Worm (Caenorhabditis elegans) whole organism, L4 larva: ENCODE results near the gene spig-9.

ENCODE experiments used
- T26A8.4 ChIP-seq: fragments of 200-800 bp; sonication (Bioruptor generic); IDR thresholded peaks from 2 replicates; pipeline ENCODE4 v1.3.6; 2022; ENCODE audit warnings: missing genetic modification characterization, missing compliant biosample characterization
- Y5F2A.4 ChIP-seq: fragments of 200-800 bp; sonication (Bioruptor generic); optimal IDR thresholded peaks from 2 replicates; lab custom pipeline; 2018; ENCODE audit warnings: mild to moderate bottlenecking, missing genetic modification characterization, missing compliant biosample characterization
- Y75B8A.6 ChIP-seq: fragments of 200-800 bp; sonication (Bioruptor generic); IDR thresholded peaks from 2 replicates; pipeline ENCODE4 v1.3.6; 2022; ENCODE audit warnings: missing genetic modification reagents, missing genetic modification characterization, missing compliant biosample characterization
- ZK337.2 ChIP-seq: fragments of 200-800 bp; sonication (Bioruptor generic); IDR thresholded peaks from 2 replicates; pipeline ENCODE4 v1.3.6; 2022; ENCODE audit warnings: missing genetic modification reagents, missing genetic modification characterization, missing compliant biosample characterization
- aha-1 ChIP-seq: fragments of 150-350 bp; peaks from one replicate; lab custom pipeline; 2014; ENCODE audit warnings: missing biosample characterization, missing genetic modification characterization
- attf-4 ChIP-seq: sonication (generic microtip); optimal IDR thresholded peaks from 3 replicates; lab custom pipeline; 2017; ENCODE audit warnings: missing biosample characterization, missing genetic modification characterization
- ceh-44 ChIP-seq: fragments of 200-800 bp; sonication (Bioruptor generic); IDR thresholded peaks from 2 replicates; pipeline ENCODE4 v1.3.6; 2022; ENCODE audit warnings: missing genetic modification reagents, missing genetic modification characterization, missing compliant biosample characterization
- ceh-62 ChIP-seq: sonication (generic microtip); optimal IDR thresholded peaks from 2 replicates; lab custom pipeline; 2017; ENCODE audit warnings: missing biosample characterization, missing genetic modification characterization
- ces-1 ChIP-seq: fragments of 150-350 bp; sonication (generic microtip); optimal IDR thresholded peaks from 4 replicates; lab custom pipeline; 2014; ENCODE audit warnings: missing biosample characterization, missing genetic modification reagents, missing genetic modification characterization
- daf-19 ChIP-seq: fragments of 200-800 bp; sonication (Bioruptor generic); conservative IDR thresholded peaks from 2 replicates; pipeline ENCODE4 v1.3.6; 2022; ENCODE audit warnings: missing genetic modification characterization, missing compliant biosample characterization
- dmd-9 ChIP-seq: fragments of 200-800 bp; sonication (Bioruptor generic); IDR thresholded peaks from 2 replicates; pipeline ENCODE4 v1.3.6; 2022; ENCODE audit warnings: missing genetic modification reagents, missing genetic modification characterization, missing compliant biosample characterization
- hlh-11 ChIP-seq: fragments of 200-800 bp; sonication (Bioruptor generic); optimal IDR thresholded peaks from 2 replicates; lab custom pipeline; 2018; ENCODE audit warnings: mild to moderate bottlenecking, missing genetic modification characterization, missing compliant biosample characterization
- lim-7 ChIP-seq: fragments of 200-800 bp; sonication (Bioruptor generic); IDR thresholded peaks from 2 replicates; pipeline ENCODE4 v1.3.6; 2022; ENCODE audit warnings: missing genetic modification characterization, missing compliant biosample characterization
- lin-38 ChIP-seq: fragments of 200-800 bp; sonication (Bioruptor generic); IDR thresholded peaks from 2 replicates; pipeline ENCODE4 v1.3.6; 2022; ENCODE audit warnings: missing genetic modification reagents, missing genetic modification characterization, missing compliant biosample characterization
- lsy-2 ChIP-seq, 2 experiments: fragments of 150-350 bp in 1 of 2; sonication (generic microtip) in 1 of 2; optimal IDR thresholded peaks; 2 replicates each; lab custom pipeline; 2014 to 2017; ENCODE audit warnings: missing biosample characterization in 2 of 2, missing genetic modification characterization in 2 of 2
- mep-1 ChIP-seq: fragments of 150-350 bp; sonication (generic microtip); optimal IDR thresholded peaks from 3 replicates; lab custom pipeline; 2014; ENCODE audit warnings: missing biosample characterization, missing genetic modification characterization
- nhr-102 ChIP-seq: sonication (generic microtip); optimal IDR thresholded peaks from 2 replicates; lab custom pipeline; 2016; ENCODE audit warnings: mild to moderate bottlenecking, missing genetic modification characterization, moderate library complexity, missing compliant biosample characterization
- nhr-111 ChIP-seq: fragments of 200-800 bp; sonication (Bioruptor generic); optimal IDR thresholded peaks from 2 replicates; lab custom pipeline; 2018; ENCODE audit warnings: mild to moderate bottlenecking, missing genetic modification characterization, missing compliant biosample characterization
- nhr-6 ChIP-seq: fragments of 150-350 bp; optimal IDR thresholded peaks from 2 replicates; lab custom pipeline; 2014; ENCODE audit warnings: missing biosample characterization, missing genetic modification characterization
- php-3 ChIP-seq: fragments of 200-800 bp; sonication (Bioruptor generic); IDR thresholded peaks from 2 replicates; pipeline ENCODE4 v1.3.6; 2022; ENCODE audit warnings: missing genetic modification reagents, missing genetic modification characterization, missing compliant biosample characterization
- sdz-12 ChIP-seq: fragments of 200-800 bp; sonication (Bioruptor generic); optimal IDR thresholded peaks from 2 replicates; lab custom pipeline; 2018; ENCODE audit warnings: mild to moderate bottlenecking, missing genetic modification characterization, missing compliant biosample characterization
- set-16 ChIP-seq: fragments of 200-800 bp; sonication (Bioruptor generic); IDR thresholded peaks from 2 replicates; pipeline ENCODE4 v1.3.6; 2022; ENCODE audit warnings: missing genetic modification reagents, missing genetic modification characterization, missing compliant biosample characterization
- snpc-1.2 ChIP-seq: fragments of 200-800 bp; sonication (Bioruptor generic); IDR thresholded peaks from 2 replicates; pipeline ENCODE4 v1.3.6; 2022; ENCODE audit warnings: missing genetic modification reagents, missing genetic modification characterization, missing compliant biosample characterization
- spr-1 ChIP-seq: sonication (generic microtip); optimal IDR thresholded peaks from 2 replicates; lab custom pipeline; 2016; ENCODE audit warnings: mild to moderate bottlenecking, missing genetic modification characterization, missing compliant biosample characterization
- unc-130 ChIP-seq: sonication (generic microtip); optimal IDR thresholded peaks from 2 replicates; lab custom pipeline; 2016; ENCODE audit warnings: missing genetic modification reagents, missing genetic modification characterization, missing compliant biosample characterization
- unc-62 ChIP-seq, 3 experiments: fragments of 150-350 bp in 1 of 3; sonication (generic microtip); optimal IDR thresholded peaks in 2 of 3; peaks in 1 of 3; 1 replicate in 1 of 3; 2 replicates in 2 of 3; lab custom pipeline; 2014 to 2017; ENCODE audit warnings: missing biosample characterization in 3 of 3, missing genetic modification characterization in 3 of 3, missing genetic modification reagents in 3 of 3, missing genotype in 1 of 3
- ztf-11 ChIP-seq: fragments of 150-350 bp; optimal IDR thresholded peaks from 2 replicates; lab custom pipeline; 2014; ENCODE audit warnings: missing biosample characterization, missing genetic modification characterization

spig-9 gene

DNA sequence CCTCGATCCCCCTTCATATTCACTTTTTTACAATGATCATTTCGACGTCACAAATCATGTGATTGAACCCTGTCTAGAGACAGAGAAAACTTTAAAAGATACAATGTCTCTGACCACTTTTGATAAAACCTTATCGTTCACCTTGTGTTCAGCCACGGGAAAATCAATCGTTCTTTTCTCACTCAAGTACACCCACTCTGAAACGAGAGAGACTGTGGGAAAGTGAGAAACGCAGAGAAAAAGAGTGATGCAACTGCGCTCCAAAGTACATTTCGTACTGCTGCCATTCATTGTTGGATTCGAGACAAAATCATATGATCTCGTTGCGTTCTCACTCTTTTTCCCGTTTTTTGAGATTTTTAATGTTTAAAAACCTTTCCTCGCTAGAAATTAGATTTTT, 46.5 kb downstream of the spig-9 start (continued):
- no peak for TF ChIP-seq lim-7
- TF ChIP-seq lin-38 (GFP tag; lab: Robert Waterston, UW), result peak; percentile 95
- TF ChIP-seq ceh-62, result no peak
- TF ChIP-seq nhr-102, result peak; percentile 83
- TF ChIP-seq ceh-44, result 0 out of 2 replicates have a peak, but pooled peaks have one; percentile 28
- TF ChIP-seq ztf-11 (tag; lab: Kevin White, UChicago), result no peak
- TF ChIP-seq aha-1 (tag; lab: Kevin White, UChicago), result peak; percentile 74
- peak; percentile 81 for TF ChIP-seq T26A8.4
- no peak for TF ChIP-seq ZK337.2 (GFP tag; lab: Robert Waterston, UW)
- TF ChIP-seq dmd-9 (GFP tag; lab: Robert Waterston, UW), result no peak
- TF ChIP-seq ces-1, result no peak
- TF ChIP-seq snpc-1.2 (GFP tag; lab: Robert Waterston, UW), result no peak
- no peak for TF ChIP-seq Y5F2A.4
- peak; percentile 97 for TF ChIP-seq hlh-11 (tag; lab: Kevin White, UChicago)
- TF ChIP-seq daf-19 (GFP tag; lab: Robert Waterston, UW), result no peak
- TF ChIP-seq php-3 (GFP tag; lab: Robert Waterston, UW), result peak; percentile 69
- peak; percentile 98 for TF ChIP-seq nhr-6 (tag; lab: Kevin White, UChicago)
- no peak for TF ChIP-seq Y75B8A.6 (GFP tag; lab: Robert Waterston, UW)
- peak; percentile 45 to 91 for TF ChIP-seq lsy-2 (tag; optimal IDR thresholded peaks at IDR 0.05; lab: Kevin White, UChicago)
- TF ChIP-seq sdz-12, result no peak
- no peak for TF ChIP-seq unc-130
- TF ChIP-seq mep-1 (tag; lab: Kevin White, UChicago), result peak; percentile 95

DNA sequence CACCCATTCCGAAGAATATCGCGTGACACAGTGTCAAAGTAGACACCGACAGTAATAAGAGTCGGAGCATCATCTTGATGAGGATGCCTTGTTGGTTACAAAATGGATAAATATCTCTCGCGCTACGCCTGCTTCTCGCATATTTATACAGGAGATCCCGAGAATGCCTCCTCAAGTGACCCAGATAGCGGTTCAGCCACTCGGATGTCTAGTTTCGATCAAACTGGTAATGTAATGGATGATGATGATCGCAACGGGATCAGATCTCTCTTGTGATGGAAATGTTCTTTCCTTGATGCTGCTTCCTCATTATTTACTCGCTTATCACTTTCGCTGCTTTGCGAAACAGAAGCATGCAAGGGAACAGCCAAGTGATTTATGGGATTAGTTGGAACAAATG, 47.8 kb downstream of the spig-9 start, which contains the start of gene grl-17:
Gene grl-17 (minus strand): TSS at position 101 of the 400 bp plus-strand sequence.
- TF ChIP-seq attf-4 (no peak), unc-62 (GFP tag; optimal IDR thresholded peaks at IDR 0.05 in 1 of 2; lab: Kevin White, UChicago) (peak in 1 of 2 experiments; percentile 87), unc-62 (tag; optimal IDR thresholded peaks at IDR 0.05; lab: Kevin White, UChicago) (no peak)

DNA sequence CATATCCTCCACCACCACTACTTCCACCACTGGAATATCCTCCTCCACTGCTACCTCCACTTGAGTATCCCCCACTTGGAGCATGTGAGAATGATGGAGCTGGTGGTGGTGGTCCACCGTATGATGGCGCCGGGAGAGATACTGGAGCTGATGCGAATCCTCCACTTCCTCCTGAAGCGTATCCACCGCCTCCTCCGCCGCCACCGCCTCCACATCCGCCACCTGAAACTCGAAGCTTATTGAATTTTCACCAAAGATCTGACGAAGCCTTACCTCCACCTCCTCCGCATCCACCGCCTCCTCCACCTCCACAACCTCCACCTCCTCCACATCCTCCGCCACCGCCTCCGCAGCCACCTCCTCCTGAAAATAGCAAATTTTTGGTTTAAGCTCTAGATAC, 48.9 kb downstream of the spig-9 start:
- TF ChIP-seq spr-1 (no peak), lim-7 (no peak), set-16 (GFP tag; lab: Robert Waterston, UW) (peak; percentile 90), nhr-111 (GFP tag; lab: Kevin White, UChicago) (no peak)
